Fruit fly (Drosophila melanogaster): ENCODE measurements around the gene E5.

DNA sequence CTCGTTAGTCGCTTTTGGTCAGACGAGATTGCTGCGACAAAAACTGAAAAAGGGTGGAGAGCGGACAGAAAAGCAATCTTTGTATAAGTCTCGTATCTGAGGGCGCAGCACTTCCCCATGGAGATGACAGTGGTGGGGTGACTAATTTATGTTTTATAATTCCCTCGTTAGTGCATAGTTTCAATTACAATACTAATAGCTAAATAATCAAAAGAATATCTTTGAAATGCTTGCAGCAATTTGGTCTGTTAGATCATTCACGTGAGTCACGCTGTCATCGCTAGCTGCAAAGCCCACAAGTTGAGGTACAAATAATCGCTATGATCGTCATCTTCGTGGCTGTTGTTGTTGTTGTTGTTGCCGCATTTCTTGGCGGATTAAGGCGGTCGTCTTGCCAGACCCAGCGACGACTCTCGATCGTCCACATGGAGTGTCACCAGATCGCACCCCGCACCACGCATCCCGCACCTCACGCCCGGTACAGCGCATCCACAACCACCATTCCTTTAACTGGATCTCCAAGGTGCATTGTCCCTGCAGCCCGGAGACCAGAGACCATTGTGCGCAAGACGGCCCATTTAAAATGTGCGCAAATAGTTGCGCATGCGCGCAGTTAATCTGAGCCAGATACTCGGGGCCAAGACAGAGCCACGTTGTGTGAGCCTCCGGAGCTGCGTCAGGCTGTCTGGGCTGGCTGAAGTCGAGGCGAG, 47.2 kb upstream of the E5 start:
- TF ChIP-seq psq (GFP tag; optimal IDR thresholded peaks at IDR 0.05) (peak; percentile 63), h (GFP tag; optimal IDR thresholded peaks at IDR 0.05) (peak; percentile 89), Myc (optimal IDR thresholded peaks at IDR 0.05) (no peak), tai (GFP tag; optimal IDR thresholded peaks at IDR 0.05) (peak; percentile 64), pan (optimal IDR thresholded peaks at IDR 0.05) (no peak), CG9705 (GFP tag; optimal IDR thresholded peaks at IDR 0.05) (peak; percentile 83), HLH106 (tag; optimal IDR thresholded peaks at IDR 0.05) (peak; percentile 82), Jra (GFP tag; optimal IDR thresholded peaks at IDR 0.05) (peak; percentile 31), ey (GFP tag; optimal IDR thresholded peaks at IDR 0.05) (peak; percentile 87)
